Fruit fly (Drosophila melanogaster) whole organism, embryonic: ENCODE measurements around the gene Crg-1.

ENCODE experiments used
- Aef1 ChIP-seq: fragments of 200-800 bp; sonication (Bioruptor generic); IDR thresholded peaks from 3 replicates; pipeline ENCODE4 v1.3.6; 2022; ENCODE audit warnings: missing biosample characterization, missing genetic modification characterization
- Atf3 ChIP-seq: fragments of 200-800 bp; sonication (Bioruptor generic); optimal IDR thresholded peaks from 3 replicates; lab custom pipeline; 2016; ENCODE audit warnings: missing biosample characterization, missing genetic modification characterization
- CG10543 ChIP-seq: fragments of 200-800 bp; sonication (Bioruptor generic); optimal IDR thresholded peaks from 3 replicates; lab custom pipeline; 2017; ENCODE audit warnings: missing biosample characterization, mild to moderate bottlenecking, missing genetic modification characterization, moderate library complexity
- CG10979 ChIP-seq: fragments of 200-800 bp; sonication (Bioruptor generic); optimal IDR thresholded peaks from 2 replicates; lab custom pipeline; 2018; ENCODE audit warnings: missing biosample characterization, mild to moderate bottlenecking, missing genetic modification characterization, moderate library complexity
- CG13624 ChIP-seq: fragments of 200-800 bp; sonication (Bioruptor generic); optimal IDR thresholded peaks from 2 replicates; lab custom pipeline; 2016; ENCODE audit warnings: missing biosample characterization, missing genetic modification characterization
- CG1529 ChIP-seq: fragments of 200-800 bp; sonication (Bioruptor generic); optimal IDR thresholded peaks from 3 replicates; lab custom pipeline; 2018; ENCODE audit warnings: missing biosample characterization, missing genetic modification characterization
- CG1603 ChIP-seq: fragments of 200-800 bp; sonication (Bioruptor generic); optimal IDR thresholded peaks from 2 replicates; lab custom pipeline; 2019; ENCODE audit warnings: missing biosample characterization, mild to moderate bottlenecking, missing genetic modification characterization, moderate library complexity
- CG17912 ChIP-seq: fragments of 200-800 bp; sonication (Bioruptor generic); optimal IDR thresholded peaks from 2 replicates; lab custom pipeline; 2018; ENCODE audit warnings: missing biosample characterization, mild to moderate bottlenecking, missing genetic modification characterization
- CG31224 ChIP-seq: fragments of 200-800 bp; sonication (Bioruptor generic); IDR thresholded peaks from 2 replicates; pipeline ENCODE4 v1.3.6; 2022; ENCODE audit warnings: missing biosample characterization, missing genetic modification characterization
- CG4617 ChIP-seq: fragments of 200-800 bp; sonication (Bioruptor generic); optimal IDR thresholded peaks from 3 replicates; lab custom pipeline; 2016; ENCODE audit warnings: missing biosample characterization, missing genetic modification characterization, borderline replicate concordance
- CG4707 ChIP-seq: fragments of 200-800 bp; sonication (Bioruptor generic); optimal IDR thresholded peaks from 2 replicates; lab custom pipeline; 2018; ENCODE audit warnings: missing biosample characterization, mild to moderate bottlenecking, missing genetic modification characterization, moderate library complexity
- CG4820 ChIP-seq: fragments of 200-800 bp; sonication (Bioruptor generic); optimal IDR thresholded peaks from 3 replicates; lab custom pipeline; 2016; ENCODE audit warnings: missing biosample characterization, missing genetic modification characterization
- CG4854 ChIP-seq: fragments of 200-800 bp; sonication (Bioruptor generic); optimal IDR thresholded peaks from 2 replicates; lab custom pipeline; 2016; ENCODE audit warnings: missing biosample characterization, missing genetic modification characterization, inconsistent platforms
- CG6254 ChIP-seq: fragments of 200-800 bp; sonication (Bioruptor generic); optimal IDR thresholded peaks from 3 replicates; lab custom pipeline; 2017; ENCODE audit warnings: mild to moderate bottlenecking, missing biosample characterization, missing genetic modification reagents, missing genetic modification characterization
- CG6654 ChIP-seq: fragments of 200-800 bp; sonication (Bioruptor generic); optimal IDR thresholded peaks from 2 replicates; lab custom pipeline; 2017; ENCODE audit warnings: missing biosample characterization, mild to moderate bottlenecking, missing genetic modification characterization
- CG6813 ChIP-seq: fragments of 200-800 bp; sonication (Bioruptor generic); optimal IDR thresholded peaks from 2 replicates; lab custom pipeline; 2017; ENCODE audit warnings: missing biosample characterization, missing genetic modification characterization, mild to moderate bottlenecking, moderate library complexity, missing genetic modification reagents
- CG7963 ChIP-seq: fragments of 200-800 bp; sonication (Bioruptor generic); IDR thresholded peaks from 3 replicates; pipeline ENCODE4 v1.3.6; 2022; ENCODE audit warnings: missing biosample characterization, missing genetic modification characterization; ENCODE audit not compliant: partially characterized antibody
- CG8924 ChIP-seq: fragments of 200-800 bp; optimal IDR thresholded peaks from 3 replicates; lab custom pipeline; 2019; ENCODE audit warnings: missing biosample characterization, mild to moderate bottlenecking, missing genetic modification characterization, moderate library complexity
- CG9876 ChIP-seq: fragments of 200-800 bp; sonication (Bioruptor generic); optimal IDR thresholded peaks from 2 replicates; lab custom pipeline; 2016; ENCODE audit warnings: missing biosample characterization, missing genetic modification characterization
- Chrac-16 ChIP-seq: fragments of 200-800 bp; sonication (Bioruptor generic); optimal IDR thresholded peaks from 3 replicates; lab custom pipeline; 2016; ENCODE audit warnings: missing biosample characterization, missing genetic modification characterization
- Dip3 ChIP-seq: fragments of 200-800 bp; sonication (Bioruptor generic); optimal IDR thresholded peaks from 3 replicates; lab custom pipeline; 2016; ENCODE audit warnings: missing biosample characterization, missing genetic modification characterization
- Doc3 ChIP-seq: fragments of 200-800 bp; sonication (Bioruptor generic); IDR thresholded peaks from 3 replicates; pipeline ENCODE4 v1.3.6; 2022; ENCODE audit warnings: missing biosample characterization, missing genetic modification characterization; ENCODE audit not compliant: partially characterized antibody
- HmgD ChIP-seq: fragments of 200-800 bp; sonication (Bioruptor generic); optimal IDR thresholded peaks from 3 replicates; lab custom pipeline; 2016; ENCODE audit warnings: missing biosample characterization, missing genetic modification characterization
- Hmr ChIP-seq: fragments of 200-800 bp; sonication (Bioruptor generic); optimal IDR thresholded peaks from 3 replicates; lab custom pipeline; 2017; ENCODE audit warnings: mild to moderate bottlenecking, missing biosample characterization, missing genetic modification reagents, missing genetic modification characterization
- Meics ChIP-seq: fragments of 200-800 bp; sonication (Bioruptor generic); optimal IDR thresholded peaks from 2 replicates; lab custom pipeline; 2017; ENCODE audit warnings: missing biosample characterization, mild to moderate bottlenecking, missing genetic modification characterization
- NC2α ChIP-seq: fragments of 200-800 bp; sonication (Bioruptor generic); optimal IDR thresholded peaks from 2 replicates; lab custom pipeline; 2016; ENCODE audit warnings: missing biosample characterization, missing genetic modification characterization
- Sin3A ChIP-seq: fragments of >200 bp; optimal IDR thresholded peaks from 2 replicates; lab custom pipeline; 2018
- TFAM ChIP-seq: fragments of 200-800 bp; sonication (Bioruptor generic); optimal IDR thresholded peaks from 2 replicates; lab custom pipeline; 2017; ENCODE audit warnings: missing biosample characterization, missing genetic modification characterization, inconsistent platforms
- Xrp1 ChIP-seq: fragments of 200-800 bp; sonication (Bioruptor generic); IDR thresholded peaks from 2 replicates; pipeline ENCODE4 v1.3.6; 2022; ENCODE audit warnings: missing biosample characterization, missing genetic modification characterization
- ab ChIP-seq: fragments of 200-800 bp; sonication (Bioruptor generic); optimal IDR thresholded peaks from 2 replicates; lab custom pipeline; 2016; ENCODE audit warnings: missing biosample characterization, missing genetic modification characterization
- ase ChIP-seq: fragments of 200-800 bp; sonication (Bioruptor generic); IDR thresholded peaks from 3 replicates; pipeline ENCODE4 v1.3.6; 2022; ENCODE audit warnings: missing biosample characterization, missing genetic modification characterization
- ato ChIP-seq: fragments of 200-800 bp; sonication (Bioruptor generic); IDR thresholded peaks from 2 replicates; pipeline ENCODE4 v1.3.6; 2022; ENCODE audit warnings: missing biosample characterization, missing genetic modification characterization; ENCODE audit not compliant: partially characterized antibody
- bbx ChIP-seq: fragments of 200-800 bp; sonication (Bioruptor generic); IDR thresholded peaks from 2 replicates; pipeline ENCODE4 v1.3.6; 2022; ENCODE audit warnings: missing biosample characterization, missing genetic modification characterization; ENCODE audit not compliant: partially characterized antibody
- cad ChIP-seq: fragments of >200 bp; optimal IDR thresholded peaks from 2 replicates; lab custom pipeline; 2017; ENCODE audit warnings: missing biosample characterization, missing genetic modification characterization
- chif ChIP-seq, 2 experiments: fragments of 200-800 bp; sonication (Bioruptor generic); optimal IDR thresholded peaks; 3 replicates each; lab custom pipeline; 2016; ENCODE audit warnings: missing biosample characterization in 2 of 2, missing genetic modification characterization in 2 of 2
- ci ChIP-seq: fragments of 200-800 bp; sonication (Bioruptor generic); IDR thresholded peaks from 3 replicates; pipeline ENCODE4 v1.3.6; 2022; ENCODE audit warnings: missing biosample characterization, missing genetic modification characterization
- crol ChIP-seq: fragments of 200-800 bp; sonication (Bioruptor generic); IDR thresholded peaks from 2 replicates; pipeline ENCODE4 v1.3.6; 2022; ENCODE audit warnings: missing biosample characterization, missing genetic modification characterization
- fd3F ChIP-seq: fragments of 200-800 bp; sonication (Bioruptor generic); optimal IDR thresholded peaks from 2 replicates; lab custom pipeline; 2018; ENCODE audit warnings: missing biosample characterization, mild to moderate bottlenecking, missing genetic modification characterization, moderate library complexity
- grn ChIP-seq: fragments of 200-800 bp; sonication (Bioruptor generic); optimal IDR thresholded peaks from 3 replicates; lab custom pipeline; 2017; ENCODE audit warnings: missing biosample characterization, missing genetic modification characterization
- gro ChIP-seq: fragments of 200-800 bp; sonication (Bioruptor generic); optimal IDR thresholded peaks from 2 replicates; lab custom pipeline; 2016; ENCODE audit warnings: missing biosample characterization, missing genetic modification characterization
- gt ChIP-seq: fragments of 200-800 bp; sonication (Bioruptor generic); IDR thresholded peaks from 2 replicates; pipeline ENCODE4 v1.3.6; 2022; ENCODE audit warnings: missing biosample characterization, missing genetic modification characterization
- ham ChIP-seq: fragments of 200-800 bp; sonication (Bioruptor generic); IDR thresholded peaks from 2 replicates; pipeline ENCODE4 v1.3.6; 2022; ENCODE audit warnings: missing biosample characterization, missing genetic modification characterization
- odd ChIP-seq: fragments of 200-800 bp; sonication (Bioruptor generic); optimal IDR thresholded peaks from 2 replicates; lab custom pipeline; 2017; ENCODE audit warnings: missing biosample characterization, mild to moderate bottlenecking, missing genetic modification characterization
- pho ChIP-seq: fragments of 200-800 bp; sonication (Bioruptor generic); optimal IDR thresholded peaks from 2 replicates; lab custom pipeline; 2016; ENCODE audit warnings: missing biosample characterization, missing genetic modification characterization
- sens ChIP-seq: fragments of 200-800 bp; sonication (Bioruptor generic); peaks from one replicate; lab custom pipeline; 2016; ENCODE audit warnings: missing biosample characterization, missing genetic modification characterization
- sima ChIP-seq: fragments of 200-800 bp; sonication (Bioruptor generic); optimal IDR thresholded peaks from 2 replicates; lab custom pipeline; 2016; ENCODE audit warnings: missing biosample characterization, missing genetic modification characterization
- so ChIP-seq: fragments of 200-800 bp; sonication (Bioruptor generic); IDR thresholded peaks from 3 replicates; pipeline ENCODE4 v1.3.6; 2022; ENCODE audit warnings: missing biosample characterization, missing genetic modification characterization
- tin ChIP-seq: fragments of 200-800 bp; sonication (Bioruptor generic); optimal IDR thresholded peaks from 3 replicates; lab custom pipeline; 2016; ENCODE audit warnings: missing biosample characterization, missing genetic modification characterization
- tio ChIP-seq: fragments of 200-800 bp; sonication (Bioruptor generic); optimal IDR thresholded peaks from 2 replicates; lab custom pipeline; 2017; ENCODE audit warnings: missing biosample characterization, missing genetic modification characterization, inconsistent platforms
- trem ChIP-seq: fragments of 200-800 bp; optimal IDR thresholded peaks from 3 replicates; lab custom pipeline; 2019; ENCODE audit warnings: missing biosample characterization, mild to moderate bottlenecking, missing genetic modification characterization, moderate library complexity
- ttk ChIP-seq: fragments of 200-800 bp; sonication (Bioruptor generic); IDR thresholded peaks from 2 replicates; pipeline ENCODE4 v2.1.2; 2022; ENCODE audit warnings: missing biosample characterization, missing genetic modification characterization
- vvl ChIP-seq: fragments of 200-800 bp; sonication (Bioruptor generic); IDR thresholded peaks from 2 replicates; pipeline ENCODE4 v1.3.6; 2022; ENCODE audit warnings: missing biosample characterization, missing genetic modification characterization

Crg-1 gene

dm6 chrX:3777236-3777635, 15.8 kb upstream of the Crg-1 start (continued):
- TF ChIP-seq ato (peak; percentile 31; the same call in 1 of the 2 replicates), Dip3 (GFP tag; lab: Kevin White, UChicago) (no peak), sima (no peak), crol (GFP tag; lab: Robert Waterston, UW) (peak; percentile 54; the same call in 1 of the 2 replicates), CG6813 (peak; percentile 81), CG1603 (tag; lab: Kevin White, UChicago) (peak; percentile 59), Chrac-16 (no peak), Atf3 (GFP tag; lab: Kevin White, UChicago) (no peak), Doc3 (GFP tag; lab: Robert Waterston, UW) (no peak), cad (GFP tag; lab: Kevin White, UChicago) (peak; percentile 11), Meics (GFP tag; lab: Kevin White, UChicago) (peak; percentile 65), ham (GFP tag; lab: Robert Waterston, UW) (no peak), CG4854 (GFP tag; lab: Kevin White, UChicago) (peak; percentile 6), CG17912 (peak; percentile 81), CG4617 (GFP tag; lab: Kevin White, UChicago) (no peak), ab (GFP tag; lab: Kevin White, UChicago) (no peak), bbx (GFP tag; lab: Robert Waterston, UW) (peak; percentile 35; the same call in 1 of the 2 replicates), so (GFP tag; lab: Robert Waterston, UW) (peak; percentile 76; the same call in 2 of the 3 replicates), CG4707 (peak; percentile 75), grn (GFP tag; lab: Kevin White, UChicago) (peak; percentile 30), CG4820 (GFP tag; lab: Kevin White, UChicago) (no peak), trem (tag; lab: Kevin White, UChicago) (peak; percentile 28), sens (GFP tag; lab: Kevin White, UChicago) (peak; percentile 90), ttk (no peak), HmgD (GFP tag; lab: Kevin White, UChicago) (peak; percentile 70), NC2α (GFP tag; lab: Kevin White, UChicago) (no peak), tin (GFP tag; lab: Kevin White, UChicago) (peak; percentile 7), tio (no peak), Aef1 (GFP tag; lab: Robert Waterston, UW) (peak; percentile 30; the same call in 1 of the 3 replicates), vvl (peak; percentile 83), pho (GFP tag; lab: Kevin White, UChicago) (peak; percentile 31), Sin3A (no peak), CG9876 (GFP tag; lab: Kevin White, UChicago) (no peak), Hmr (GFP tag; lab: Kevin White, UChicago) (peak; percentile 76), ase (GFP tag; lab: Robert Waterston, UW) (no peak), CG1529 (GFP tag; lab: Kevin White, UChicago) (peak; percentile 25), CG8924 (tag; lab: Kevin White, UChicago) (peak; percentile 64), CG6654 (GFP tag; lab: Kevin White, UChicago) (no peak), CG6254 (GFP tag; lab: Kevin White, UChicago) (peak; percentile 15), CG10979 (no peak), odd (GFP tag; lab: Kevin White, UChicago) (peak; percentile 65), gt (GFP tag; lab: Robert Waterston, UW) (no peak), fd3F (GFP tag; lab: Kevin White, UChicago) (no peak), CG13624 (GFP tag; lab: Kevin White, UChicago) (peak; percentile 53), gro (peak; percentile 74), ci (GFP tag; lab: Robert Waterston, UW) (peak; percentile 83), CG31224 (peak; percentile 100), CG7963 (GFP tag; lab: Robert Waterston, UW) (no peak), TFAM (GFP tag; lab: Kevin White, UChicago) (no peak), CG10543 (peak; percentile 80), chif (GFP tag; optimal IDR thresholded peaks at IDR 0.05; lab: Kevin White, UChicago) (peak; percentile 5 to 36), Xrp1 (GFP tag; lab: Robert Waterston, UW) (peak; percentile 43; the same call in 1 of the 2 replicates)
